Worm (Caenorhabditis elegans) whole organism, L4 larva: ENCODE data around the gene xtr-2.
A peak's percentile ranks its signal among the peaks of the same experiment; 100 is the strongest.

ENCODE experiments used
- ceh-44 ChIP-seq: fragments of 200-800 bp; sonication (Bioruptor generic); IDR thresholded peaks from 2 replicates; pipeline ENCODE4 v1.3.6; 2022; ENCODE audit warnings: missing genetic modification reagents, missing genetic modification characterization, missing compliant biosample characterization
- egl-27 ChIP-seq: sonication (generic microtip); optimal IDR thresholded peaks from 3 replicates; lab custom pipeline; 2017; ENCODE audit warnings: missing biosample characterization, missing genetic modification reagents, missing genetic modification characterization
- fkh-10 ChIP-seq: fragments of 150-350 bp; optimal IDR thresholded peaks from 2 replicates; lab custom pipeline; 2014; ENCODE audit warnings: missing biosample characterization, missing genetic modification reagents, missing genetic modification characterization
- lim-7 ChIP-seq: fragments of 200-800 bp; sonication (Bioruptor generic); IDR thresholded peaks from 2 replicates; pipeline ENCODE4 v1.3.6; 2022; ENCODE audit warnings: missing genetic modification characterization, missing compliant biosample characterization
- madf-9 ChIP-seq: fragments of 200-800 bp; sonication (Bioruptor generic); conservative IDR thresholded peaks from 2 replicates; pipeline ENCODE4 v1.3.6; 2022; ENCODE audit warnings: missing genetic modification reagents, missing genetic modification characterization, missing compliant biosample characterization
- nhr-11 ChIP-seq: fragments of 150-350 bp; optimal IDR thresholded peaks from 2 replicates; lab custom pipeline; 2014; ENCODE audit warnings: missing biosample characterization, missing genetic modification characterization
- nhr-28 ChIP-seq: fragments of 150-350 bp; optimal IDR thresholded peaks from 2 replicates; lab custom pipeline; 2014; ENCODE audit warnings: missing biosample characterization, missing genetic modification characterization
- pqm-1 ChIP-seq: sonication (generic microtip); optimal IDR thresholded peaks from 2 replicates; lab custom pipeline; 2017; ENCODE audit warnings: missing biosample characterization, missing genetic modification characterization
- snpc-4 ChIP-seq: fragments of 150-350 bp; optimal IDR thresholded peaks from 2 replicates; lab custom pipeline; 2014; ENCODE audit warnings: missing biosample characterization, missing genetic modification characterization

DNA sequence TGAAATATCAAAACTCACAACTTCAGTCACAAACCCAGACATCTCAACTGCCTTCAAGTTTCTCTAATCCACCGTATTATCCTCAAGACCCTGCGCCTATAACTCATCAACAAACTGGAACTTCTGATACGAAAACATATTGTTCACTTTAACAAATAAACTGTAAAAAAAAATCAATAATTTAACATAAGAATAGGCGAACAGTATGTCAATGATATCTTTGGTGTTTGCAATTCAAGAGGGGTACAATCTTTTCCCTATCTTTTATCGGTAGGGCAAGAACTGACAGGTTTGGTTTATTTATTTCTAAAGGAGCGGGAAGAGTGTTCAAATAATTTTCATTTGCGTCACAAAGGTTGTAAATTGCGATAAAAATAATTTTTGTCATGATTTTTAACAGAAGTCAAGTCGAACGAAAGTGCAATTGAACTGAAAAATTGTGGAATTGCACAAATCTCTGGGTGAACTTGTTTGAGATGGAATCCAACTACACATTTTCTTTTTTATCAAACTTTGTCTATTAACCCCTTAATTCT lies 47.7 kb downstream of the xtr-2 start:
- TF ChIP-seq nhr-28 (tag; lab: Kevin White, UChicago) (peak; percentile 91), madf-9 (peak; percentile 95), lim-7 (GFP tag; lab: Robert Waterston, UW) (no peak), snpc-4 (tag; lab: Kevin White, UChicago) (peak; percentile 50), fkh-10 (GFP tag; lab: Kevin White, UChicago) (peak; percentile 100), pqm-1 (peak; percentile 65), nhr-11 (tag; lab: Kevin White, UChicago) (peak; percentile 97), ceh-44 (GFP tag; lab: Robert Waterston, UW) (0 out of 2 replicates have a peak, but pooled peaks have one; percentile 32), egl-27 (tag; lab: Kevin White, UChicago) (peak; percentile 69)
